Worm (Caenorhabditis elegans) whole organism, late embryonic: ENCODE results near the gene vhp-1.

Experiments
- F13H6.1 ChIP-seq: sonication (generic microtip); optimal IDR thresholded peaks from 2 replicates; lab custom pipeline; 2016; ENCODE audit warnings: missing genetic modification characterization, missing compliant biosample characterization
- ama-1 ChIP-seq: fragments of 150-350 bp; optimal IDR thresholded peaks from 2 replicates; lab custom pipeline; 2014
- madf-2 ChIP-seq: sonication (generic microtip); optimal IDR thresholded peaks from 2 replicates; lab custom pipeline; 2017; ENCODE audit warnings: missing genetic modification characterization, missing compliant biosample characterization
- pha-4 ChIP-seq: fragments of 150-350 bp; optimal IDR thresholded peaks from 2 replicates; lab custom pipeline; 2018; ENCODE audit warnings: missing biosample characterization, missing genetic modification reagents, missing genetic modification characterization
- unc-55 ChIP-seq: sonication (generic microtip); optimal IDR thresholded peaks from 2 replicates; lab custom pipeline; 2017; ENCODE audit warnings: missing biosample characterization, missing genetic modification reagents, missing genetic modification characterization
- unc-86 ChIP-seq: sonication (generic microtip); optimal IDR thresholded peaks from 2 replicates; lab custom pipeline; 2016; ENCODE audit warnings: missing genetic modification characterization, missing compliant biosample characterization

DNA sequence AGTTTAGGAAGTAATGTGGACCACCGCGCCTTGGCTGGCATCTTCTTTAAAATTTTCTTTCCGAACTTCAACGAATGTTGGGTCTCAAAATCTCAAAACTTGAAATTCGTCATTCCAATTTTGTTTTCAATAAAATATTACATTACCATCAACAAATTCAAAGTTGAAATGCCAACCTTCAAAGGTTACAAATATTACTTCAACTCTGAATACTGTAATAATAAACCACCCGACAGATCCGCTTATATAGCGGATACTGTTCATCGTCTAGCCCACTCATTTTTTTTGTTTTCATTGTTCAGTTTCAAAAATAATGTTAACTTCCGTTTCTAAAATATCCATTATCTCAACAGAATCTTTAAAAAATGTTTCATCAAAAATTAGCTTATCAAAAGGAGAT is 38.0 kb upstream of the vhp-1 start, which contains the start of gene gur-5:
- TF ChIP-seq unc-55: no peak
- TF ChIP-seq F13H6.1 (tag; lab: Kevin White, UChicago): no peak
- TF ChIP-seq pha-4 (tag; lab: Kevin White, UChicago): no peak
- TF ChIP-seq unc-86 (tag; lab: Kevin White, UChicago): no peak
- TF ChIP-seq ama-1 (lab: Kevin White, UChicago): no peak
- no peak for TF ChIP-seq madf-2
